Fruit fly (Drosophila melanogaster) whole organism, embryonic: ENCODE measurements around the gene GC.

Experiments used
- Ada2b ChIP-seq: fragments of 200-800 bp; sonication (Bioruptor generic); IDR thresholded peaks from 2 replicates; pipeline ENCODE4 v1.3.6; 2022; ENCODE audit warnings: missing biosample characterization, missing genetic modification characterization
- Aef1 ChIP-seq: fragments of 200-800 bp; sonication (Bioruptor generic); IDR thresholded peaks from 3 replicates; pipeline ENCODE4 v1.3.6; 2022; ENCODE audit warnings: missing biosample characterization, missing genetic modification characterization
- Atf6 ChIP-seq: fragments of 200-800 bp; sonication (Bioruptor generic); IDR thresholded peaks from 2 replicates; pipeline ENCODE4 v1.3.6; 2022; ENCODE audit warnings: missing biosample characterization, missing genetic modification characterization
- Awh ChIP-seq: fragments of 200-800 bp; sonication (Bioruptor generic); IDR thresholded peaks from 2 replicates; pipeline ENCODE4, ENCODE4 v1.3.6; 2022; ENCODE audit warnings: missing biosample characterization, missing genetic modification characterization
- B-H2 ChIP-seq: fragments of 200-800 bp; sonication (Bioruptor generic); optimal IDR thresholded peaks from 2 replicates; lab custom pipeline; 2018; ENCODE audit warnings: missing biosample characterization, mild to moderate bottlenecking, missing genetic modification characterization
- CG10267 ChIP-seq: fragments of 200-800 bp; sonication (Bioruptor generic); optimal IDR thresholded peaks from 2 replicates; lab custom pipeline; 2018; ENCODE audit warnings: missing biosample characterization, mild to moderate bottlenecking, missing genetic modification characterization, moderate library complexity
- CG10366 ChIP-seq: fragments of 200-800 bp; sonication (Bioruptor generic); IDR thresholded peaks from 2 replicates; pipeline ENCODE4 v1.3.6; 2022; ENCODE audit warnings: missing biosample characterization, missing genetic modification characterization
- CG12769 ChIP-seq: fragments of 200-800 bp; sonication (Bioruptor generic); optimal IDR thresholded peaks from 2 replicates; lab custom pipeline; 2019; ENCODE audit warnings: missing biosample characterization, mild to moderate bottlenecking, missing genetic modification characterization, moderate library complexity
- CG14667 ChIP-seq: fragments of 200-800 bp; sonication (Bioruptor generic); IDR thresholded peaks from 2 replicates; pipeline ENCODE4 v1.3.6; 2022; ENCODE audit warnings: missing biosample characterization, missing genetic modification characterization
- CG15073 ChIP-seq: fragments of 200-800 bp; sonication (Bioruptor generic); optimal IDR thresholded peaks from 2 replicates; lab custom pipeline; 2016; ENCODE audit warnings: missing biosample characterization, missing genetic modification characterization
- CG15269 ChIP-seq: fragments of 200-800 bp; sonication (Bioruptor generic); optimal IDR thresholded peaks from 2 replicates; lab custom pipeline; 2018; ENCODE audit warnings: missing biosample characterization, mild to moderate bottlenecking, missing genetic modification characterization, moderate library complexity
- CG16863 ChIP-seq: fragments of 200-800 bp; sonication (Bioruptor generic); optimal IDR thresholded peaks from 3 replicates; lab custom pipeline; 2016; ENCODE audit warnings: missing biosample characterization, missing genetic modification characterization
- CG17385 ChIP-seq: fragments of 200-800 bp; sonication (Bioruptor generic); optimal IDR thresholded peaks from 3 replicates; lab custom pipeline; 2018; ENCODE audit warnings: missing biosample characterization, mild to moderate bottlenecking, missing genetic modification characterization
- CG17612 ChIP-seq: fragments of 200-800 bp; sonication (Bioruptor generic); IDR thresholded peaks from 2 replicates; pipeline ENCODE4 v1.3.6; 2022; ENCODE audit warnings: missing biosample characterization, missing genetic modification characterization
- CG18011 ChIP-seq: fragments of 200-800 bp; sonication (Bioruptor generic); optimal IDR thresholded peaks from 2 replicates; lab custom pipeline; 2017; ENCODE audit warnings: missing biosample characterization, missing genetic modification characterization, mild to moderate bottlenecking, moderate library complexity, missing genotype
- CG2129 ChIP-seq: fragments of 200-800 bp; sonication (Bioruptor generic); IDR thresholded peaks from 2 replicates; pipeline ENCODE4 v1.3.6; 2022; ENCODE audit warnings: missing biosample characterization, missing genetic modification characterization; ENCODE audit not compliant: partially characterized antibody
- CG3163 ChIP-seq: fragments of 200-800 bp; sonication (Bioruptor generic); optimal IDR thresholded peaks from 3 replicates; lab custom pipeline; 2016; ENCODE audit warnings: missing biosample characterization, missing genetic modification characterization
- CG32767 ChIP-seq: fragments of 200-800 bp; sonication (Bioruptor generic); IDR thresholded peaks from 2 replicates; pipeline ENCODE4 v1.3.6; 2022; ENCODE audit warnings: missing biosample characterization, missing genetic modification characterization
- CG34224 ChIP-seq: fragments of 200-800 bp; sonication (Bioruptor generic); IDR thresholded peaks from 3 replicates; pipeline ENCODE4 v1.3.6; 2022; ENCODE audit warnings: missing biosample characterization, missing genetic modification characterization; ENCODE audit not compliant: partially characterized antibody
- CG4360 ChIP-seq: fragments of 200-800 bp; sonication (Bioruptor generic); IDR thresholded peaks from 2 replicates; pipeline ENCODE4 v1.3.6; 2022; ENCODE audit warnings: missing biosample characterization, missing genetic modification characterization
- CG6765 ChIP-seq: fragments of 200-800 bp; sonication (Bioruptor generic); optimal IDR thresholded peaks from 3 replicates; lab custom pipeline; 2017; ENCODE audit warnings: missing biosample characterization, mild to moderate bottlenecking, missing genetic modification characterization
- CG9817 ChIP-seq: fragments of 200-800 bp; sonication (Bioruptor generic); optimal IDR thresholded peaks from 2 replicates; lab custom pipeline; 2018; ENCODE audit warnings: missing biosample characterization, mild to moderate bottlenecking, missing genetic modification characterization, moderate library complexity
- Dek ChIP-seq: fragments of 200-800 bp; sonication (Bioruptor generic); optimal IDR thresholded peaks from 3 replicates; lab custom pipeline; 2019; ENCODE audit warnings: missing biosample characterization, mild to moderate bottlenecking, missing genetic modification characterization, moderate library complexity
- E2f2 ChIP-seq: fragments of 200-800 bp; sonication (Bioruptor generic); IDR thresholded peaks from 2 replicates; pipeline ENCODE4 v1.3.6; 2022; ENCODE audit warnings: missing biosample characterization, missing genetic modification characterization
- Fer3 ChIP-seq: fragments of 200-800 bp; sonication (Bioruptor generic); optimal IDR thresholded peaks from 2 replicates; lab custom pipeline; 2018; ENCODE audit warnings: missing biosample characterization, mild to moderate bottlenecking, missing genetic modification characterization, moderate library complexity
- HmgD ChIP-seq: fragments of 200-800 bp; sonication (Bioruptor generic); optimal IDR thresholded peaks from 3 replicates; lab custom pipeline; 2016; ENCODE audit warnings: missing biosample characterization, missing genetic modification characterization
- Hsf ChIP-seq: fragments of 200-800 bp; sonication (Bioruptor generic); optimal IDR thresholded peaks from 3 replicates; lab custom pipeline; 2016; ENCODE audit warnings: missing biosample characterization, missing genetic modification characterization
- Lhr ChIP-seq: fragments of 200-800 bp; sonication (Bioruptor generic); optimal IDR thresholded peaks from 3 replicates; lab custom pipeline; 2017; ENCODE audit warnings: mild to moderate bottlenecking, missing biosample characterization, missing genetic modification reagents, missing genetic modification characterization
- Myb ChIP-seq: fragments of 200-800 bp; sonication (Bioruptor generic); optimal IDR thresholded peaks from 2 replicates; lab custom pipeline; 2016; ENCODE audit warnings: missing biosample characterization, missing genetic modification characterization
- Neu2 ChIP-seq: fragments of 200-800 bp; sonication (Bioruptor generic); optimal IDR thresholded peaks from 3 replicates; lab custom pipeline; 2016; ENCODE audit warnings: missing biosample characterization, missing genetic modification characterization, borderline replicate concordance
- NfI ChIP-seq: fragments of 200-800 bp; sonication (Bioruptor generic); optimal IDR thresholded peaks from 3 replicates; lab custom pipeline; 2018; ENCODE audit warnings: missing biosample characterization, mild to moderate bottlenecking, missing genetic modification characterization, moderate library complexity
- Optix ChIP-seq: fragments of 200-800 bp; sonication (Bioruptor generic); IDR thresholded peaks from 3 replicates; pipeline ENCODE4 v1.3.6; 2022; ENCODE audit warnings: missing biosample characterization, missing genetic modification characterization
- TFAM ChIP-seq: fragments of 200-800 bp; sonication (Bioruptor generic); optimal IDR thresholded peaks from 2 replicates; lab custom pipeline; 2017; ENCODE audit warnings: missing biosample characterization, missing genetic modification characterization, inconsistent platforms
- amos ChIP-seq: fragments of 200-800 bp; sonication (Bioruptor generic); IDR thresholded peaks from 2 replicates; pipeline ENCODE4 v1.3.6; 2022; ENCODE audit warnings: missing biosample characterization, missing genetic modification characterization; ENCODE audit not compliant: partially characterized antibody
- da ChIP-seq: fragments of 200-800 bp; sonication (Bioruptor generic); optimal IDR thresholded peaks from 2 replicates; lab custom pipeline; 2016; ENCODE audit warnings: missing biosample characterization, missing genetic modification characterization
- dimm ChIP-seq: fragments of 200-800 bp; sonication (Bioruptor generic); IDR thresholded peaks from 2 replicates; pipeline ENCODE4 v1.3.6; 2022; ENCODE audit warnings: missing biosample characterization, missing genetic modification characterization
- dysf ChIP-seq: fragments of 200-800 bp; sonication (Bioruptor generic); IDR thresholded peaks from 3 replicates; pipeline ENCODE4 v1.3.6; 2022; ENCODE audit warnings: missing biosample characterization, missing genetic modification characterization
- esg ChIP-seq: fragments of 200-800 bp; sonication (Bioruptor generic); conservative IDR thresholded peaks from 2 replicates; pipeline ENCODE4 v1.3.6; 2022; ENCODE audit warnings: missing biosample characterization, missing genetic modification characterization
- exex ChIP-seq: fragments of 200-800 bp; sonication (Bioruptor generic); optimal IDR thresholded peaks from 4 replicates; lab custom pipeline; 2018; ENCODE audit warnings: missing biosample characterization, mild to moderate bottlenecking, missing genetic modification characterization, moderate library complexity
- grn ChIP-seq: fragments of 200-800 bp; sonication (Bioruptor generic); optimal IDR thresholded peaks from 3 replicates; lab custom pipeline; 2017; ENCODE audit warnings: missing biosample characterization, missing genetic modification characterization
- hth ChIP-seq: fragments of >200 bp; optimal IDR thresholded peaks from 2 replicates; lab custom pipeline; 2017; ENCODE audit warnings: inconsistent platforms
- luna ChIP-seq: fragments of 200-800 bp; sonication (Bioruptor generic); optimal IDR thresholded peaks from 2 replicates; lab custom pipeline; 2016; ENCODE audit warnings: missing biosample characterization, missing genetic modification characterization
- mam ChIP-seq: fragments of 200-800 bp; sonication (Bioruptor generic); optimal IDR thresholded peaks from 3 replicates; lab custom pipeline; 2016; ENCODE audit warnings: missing biosample characterization, missing genetic modification characterization
- nerfin-2 ChIP-seq: fragments of 200-800 bp; sonication (Bioruptor generic); IDR thresholded peaks from 2 replicates; pipeline ENCODE4 v1.3.6; 2022; ENCODE audit warnings: missing biosample characterization, missing genetic modification characterization; ENCODE audit not compliant: partially characterized antibody
- onecut ChIP-seq: fragments of 200-800 bp; sonication (Bioruptor generic); IDR thresholded peaks from 2 replicates; pipeline ENCODE4 v1.3.6; 2022; ENCODE audit warnings: missing biosample characterization, missing genetic modification characterization
- ro ChIP-seq: fragments of 200-800 bp; sonication (Bioruptor generic); IDR thresholded peaks from 2 replicates; pipeline ENCODE4 v1.3.6; 2022; ENCODE audit warnings: missing biosample characterization, missing genetic modification characterization
- salm ChIP-seq: fragments of 200-800 bp; sonication (Bioruptor generic); optimal IDR thresholded peaks from 2 replicates; lab custom pipeline; 2018; ENCODE audit warnings: missing biosample characterization, mild to moderate bottlenecking, missing genetic modification characterization
- scrt ChIP-seq: fragments of 200-800 bp; sonication (Bioruptor generic); optimal IDR thresholded peaks from 2 replicates; lab custom pipeline; 2018; ENCODE audit warnings: missing biosample characterization, mild to moderate bottlenecking, missing genetic modification characterization, moderate library complexity
- sisA ChIP-seq: fragments of 200-800 bp; sonication (Bioruptor generic); IDR thresholded peaks from 2 replicates; pipeline ENCODE4 v1.3.6; 2022; ENCODE audit warnings: missing biosample characterization, missing genetic modification characterization
- tap ChIP-seq: fragments of 200-800 bp; optimal IDR thresholded peaks from 3 replicates; lab custom pipeline; 2019; ENCODE audit warnings: missing biosample characterization, mild to moderate bottlenecking, missing genetic modification characterization, moderate library complexity
- twi ChIP-seq: fragments of 200-800 bp; optimal IDR thresholded peaks from 2 replicates; lab custom pipeline; 2019; ENCODE audit warnings: missing biosample characterization, mild to moderate bottlenecking, missing genetic modification characterization, moderate library complexity

Gene GC

dm6 chr3L:1668504-1668903, 39.4 kb upstream of the GC start, which contains the start of gene RpL23A (continued):
- TF ChIP-seq CG9817 (tag; lab: Kevin White, UChicago): peak; percentile 96
- TF ChIP-seq sisA (GFP tag; lab: Robert Waterston, UW): peak; percentile 94
- TF ChIP-seq CG2129 (GFP tag; lab: Robert Waterston, UW): no peak
- TF ChIP-seq Aef1 (GFP tag; lab: Robert Waterston, UW): peak; percentile 93
- TF ChIP-seq dimm (GFP tag; lab: Robert Waterston, UW): peak; percentile 82
- TF ChIP-seq CG3163 (GFP tag; lab: Kevin White, UChicago): peak; percentile 90
- peak; percentile 83 for TF ChIP-seq TFAM (GFP tag; lab: Kevin White, UChicago)
- TF ChIP-seq onecut (GFP tag; lab: Robert Waterston, UW): peak; percentile 93
- TF ChIP-seq CG6765 (GFP tag; lab: Kevin White, UChicago): peak; percentile 96
- peak; percentile 48 for TF ChIP-seq CG4360
- peak; percentile 73 for TF ChIP-seq ro (GFP tag; lab: Robert Waterston, UW)
- TF ChIP-seq CG34224 (GFP tag; lab: Robert Waterston, UW): no peak
- peak; percentile 86 for TF ChIP-seq salm (tag; lab: Kevin White, UChicago)
- peak; percentile 96 for TF ChIP-seq luna (GFP tag; lab: Kevin White, UChicago)
- peak; percentile 90 for TF ChIP-seq Dek (tag; lab: Kevin White, UChicago)
- peak; percentile 86 for TF ChIP-seq CG15269 (tag; lab: Kevin White, UChicago)
- TF ChIP-seq NfI: peak; percentile 97
- peak; percentile 90 for TF ChIP-seq E2f2 (GFP tag; lab: Robert Waterston, UW)
- TF ChIP-seq CG14667: peak; percentile 85
- TF ChIP-seq exex (tag; lab: Kevin White, UChicago): peak; percentile 72
- TF ChIP-seq da (GFP tag; lab: Kevin White, UChicago): peak; percentile 95
- peak; percentile 89 for TF ChIP-seq CG17385
- peak; percentile 96 for TF ChIP-seq Hsf (GFP tag; lab: Kevin White, UChicago)
- peak; percentile 100 for TF ChIP-seq CG10267 (tag; lab: Kevin White, UChicago)
- peak; percentile 66 for TF ChIP-seq CG32767 (GFP tag; lab: Robert Waterston, UW)
- peak; percentile 94 for TF ChIP-seq dysf
- peak; percentile 97 for TF ChIP-seq mam (GFP tag; lab: Kevin White, UChicago)
- peak; percentile 100 for TF ChIP-seq Myb (GFP tag; lab: Kevin White, UChicago)
- TF ChIP-seq tap (tag; lab: Kevin White, UChicago): peak; percentile 75
- peak; percentile 96 for TF ChIP-seq CG12769
- TF ChIP-seq Optix (GFP tag; lab: Robert Waterston, UW): peak; percentile 91
- peak; percentile 94 for TF ChIP-seq Fer3 (tag; lab: Kevin White, UChicago)
- peak; percentile 37; the same call in 1 of the 2 replicates for TF ChIP-seq nerfin-2 (GFP tag; lab: Robert Waterston, UW)
- TF ChIP-seq CG10366 (GFP tag; lab: Robert Waterston, UW): peak; percentile 93
- TF ChIP-seq B-H2 (GFP tag; lab: Kevin White, UChicago): peak; percentile 97
- peak; percentile 91 for TF ChIP-seq CG16863 (GFP tag; lab: Kevin White, UChicago)
- TF ChIP-seq scrt (GFP tag; lab: Kevin White, UChicago): peak; percentile 92
- peak; percentile 80 for TF ChIP-seq twi (tag; lab: Kevin White, UChicago)
- peak; percentile 87 for TF ChIP-seq CG18011 (GFP tag; lab: Kevin White, UChicago)
- peak; percentile 22 for TF ChIP-seq CG15073 (GFP tag; lab: Kevin White, UChicago)
- TF ChIP-seq CG17612: peak; percentile 76; the same call in 1 of the 2 replicates
- TF ChIP-seq amos (GFP tag; lab: Robert Waterston, UW): peak; percentile 73
- TF ChIP-seq hth (lab: Kevin White, UChicago): no peak
- peak; percentile 91 for TF ChIP-seq Awh (GFP tag; lab: Robert Waterston, UW)
- TF ChIP-seq Lhr (GFP tag; lab: Kevin White, UChicago): peak; percentile 99
- TF ChIP-seq HmgD: peak; percentile 99
- peak; percentile 89 for TF ChIP-seq Neu2 (GFP tag; lab: Kevin White, UChicago)
- peak; percentile 92 for TF ChIP-seq grn (GFP tag; lab: Kevin White, UChicago)
- peak; percentile 92 for TF ChIP-seq Atf6
- peak; percentile 66 for TF ChIP-seq esg (GFP tag; lab: Robert Waterston, UW)
- TF ChIP-seq Ada2b: peak; percentile 84
